Worm (Caenorhabditis elegans) whole organism, late embryonic: ENCODE results near the gene men-1.

Experiments used
- C38D4.7 ChIP-seq: fragments of 200-800 bp; sonication (Bioruptor generic); optimal IDR thresholded peaks from 2 replicates; lab custom pipeline; 2018; ENCODE audit warnings: mild to moderate bottlenecking, missing genetic modification characterization, moderate library complexity, missing compliant biosample characterization
- T23F11.4 ChIP-seq: fragments of 200-800 bp; sonication (Bioruptor generic); optimal IDR thresholded peaks from 2 replicates; lab custom pipeline; 2018; ENCODE audit warnings: mild to moderate bottlenecking, missing genetic modification characterization, missing compliant biosample characterization
- ama-1 ChIP-seq: fragments of 150-350 bp; optimal IDR thresholded peaks from 2 replicates; lab custom pipeline; 2014
- ceh-48 ChIP-seq: sonication (generic microtip); optimal IDR thresholded peaks from 2 replicates; lab custom pipeline; 2016; ENCODE audit warnings: missing genetic modification characterization, inconsistent platforms, missing compliant biosample characterization
- ets-4 ChIP-seq: sonication (generic microtip); optimal IDR thresholded peaks from 2 replicates; lab custom pipeline; 2016; ENCODE audit warnings: missing genetic modification characterization, missing compliant biosample characterization
- fkh-10 ChIP-seq: fragments of 150-350 bp; optimal IDR thresholded peaks from 2 replicates; lab custom pipeline; 2014; ENCODE audit warnings: missing biosample characterization, missing genetic modification reagents, missing genetic modification characterization
- madf-2 ChIP-seq: sonication (generic microtip); optimal IDR thresholded peaks from 2 replicates; lab custom pipeline; 2017; ENCODE audit warnings: missing genetic modification characterization, missing compliant biosample characterization
- nfya-1 ChIP-seq: sonication (generic microtip); optimal IDR thresholded peaks from 2 replicates; lab custom pipeline; 2017; ENCODE audit warnings: missing genetic modification characterization, mild to moderate bottlenecking, missing compliant biosample characterization, antibody characterized with exemption, moderate library complexity
- pha-4 ChIP-seq: fragments of 150-350 bp; optimal IDR thresholded peaks from 2 replicates; lab custom pipeline; 2018; ENCODE audit warnings: missing biosample characterization, missing genetic modification reagents, missing genetic modification characterization
- pqm-1 ChIP-seq: sonication (generic microtip); optimal IDR thresholded peaks from 2 replicates; lab custom pipeline; 2016; ENCODE audit warnings: missing genetic modification characterization, missing compliant biosample characterization
- pros-1 ChIP-seq: fragments of 150-350 bp; optimal IDR thresholded peaks from 2 replicates; lab custom pipeline; 2014; ENCODE audit warnings: missing biosample characterization, missing genetic modification reagents, missing genetic modification characterization
- syd-9 ChIP-seq: sonication (generic microtip); optimal IDR thresholded peaks from 2 replicates; lab custom pipeline; 2016; ENCODE audit warnings: mild to moderate bottlenecking, missing genetic modification characterization, moderate library complexity, missing compliant biosample characterization
- tbx-7 ChIP-seq: sonication (generic microtip); optimal IDR thresholded peaks from 2 replicates; lab custom pipeline; 2016; ENCODE audit warnings: missing genotype, missing genetic modification characterization, missing compliant biosample characterization

ce11 chrII:14186937-14187336 lies 47.0 kb downstream of the men-1 start:
- TF ChIP-seq pros-1 (no peak), syd-9 (tag; lab: Kevin White, UChicago) (no peak), ama-1 (lab: Kevin White, UChicago) (no peak), pha-4 (tag; lab: Kevin White, UChicago) (no peak), ceh-48 (tag; lab: Kevin White, UChicago) (no peak), pqm-1 (tag; lab: Kevin White, UChicago) (no peak), tbx-7 (no peak), C38D4.7 (GFP tag; lab: Kevin White, UChicago) (no peak), madf-2 (tag; lab: Kevin White, UChicago) (no peak), nfya-1 (tag; lab: Kevin White, UChicago) (no peak), ets-4 (tag; lab: Kevin White, UChicago) (no peak), T23F11.4 (GFP tag; lab: Kevin White, UChicago) (no peak), fkh-10 (GFP tag; lab: Kevin White, UChicago) (no peak)
